In the genomic region with DNA sequence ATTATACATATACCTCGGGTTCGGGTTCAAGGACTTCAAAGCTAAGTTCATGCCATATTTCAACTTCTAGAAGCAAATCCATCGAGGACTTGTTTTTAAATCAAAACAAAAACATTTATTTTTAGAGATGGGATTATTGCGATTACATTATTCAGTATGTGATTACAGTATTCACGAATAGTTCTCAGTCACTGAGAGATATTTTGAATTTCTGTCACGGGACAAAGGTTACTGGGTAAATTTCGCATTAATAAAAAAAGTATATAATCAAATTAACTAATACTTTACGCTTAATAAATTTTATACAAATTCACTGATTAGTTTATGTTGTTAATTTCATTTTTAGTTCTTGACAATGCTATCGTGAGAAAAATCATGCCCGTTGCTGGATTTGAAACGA, we compare ENCODE assay signal across 5 fruit fly cellular contexts.
A peak's percentile ranks its signal among the peaks of the same experiment; 100 is the strongest.
TF ChIP-seq lines count a peak whose summit lies in the region.

No protein-coding gene starts in this region.

- no peak for TF ChIP-seq CTCF in whole organism, embryonic (GFP tag; optimal IDR thresholded peaks at IDR 0.05; lab: Kevin White, UChicago)

TF ChIP-seq in whole organism, adult, 20 proteins besides CTCF, POLR2A, EP300 and RAD21:
- TF ChIP-seq kay (GFP tag; lab: Kevin White, UChicago; ENCODE audit: borderline replicate concordance) (no peak), CG14711 (tag; optimal IDR thresholded peaks at IDR 0.05; lab: Kevin White, UChicago) (peak; percentile 35), CG11617 (GFP tag; optimal IDR thresholded peaks at IDR 0.05; lab: Kevin White, UChicago) (peak; percentile 30), CG12768 (GFP tag; optimal IDR thresholded peaks at IDR 0.05; lab: Kevin White, UChicago) (peak; percentile 12), CG7101 (tag; optimal IDR thresholded peaks at IDR 0.05; lab: Kevin White, UChicago) (peak; percentile 32), pad (GFP tag; optimal IDR thresholded peaks at IDR 0.05; lab: Kevin White, UChicago) (no peak), CG5204 (GFP tag; optimal IDR thresholded peaks at IDR 0.05; lab: Kevin White, UChicago) (no peak)

TF ChIP-seq in whole organism, embryonic, 481 proteins besides CTCF, POLR2A, EP300 and RAD21 (continues in another document):
- no peak for TF ChIP-seq CG5180 (GFP tag; optimal IDR thresholded peaks at IDR 0.05; lab: Kevin White, UChicago)
- TF ChIP-seq CG31224 (GFP tag; IDR thresholded peaks at IDR 0.05; lab: Robert Waterston, UW), result no peak
- no peak for TF ChIP-seq Ssrp (tag; optimal IDR thresholded peaks at IDR 0.05; lab: Kevin White, UChicago)
- peak; percentile 24 for TF ChIP-seq Max (GFP tag; optimal IDR thresholded peaks at IDR 0.05; lab: Kevin White, UChicago)
- TF ChIP-seq gfzf (GFP tag; optimal IDR thresholded peaks at IDR 0.05; lab: Kevin White, UChicago), result no peak
- TF ChIP-seq CG4617 (GFP tag; optimal IDR thresholded peaks at IDR 0.05; lab: Kevin White, UChicago; ENCODE audit: borderline replicate concordance), result no peak
- TF ChIP-seq CG6765 (GFP tag; optimal IDR thresholded peaks at IDR 0.05; lab: Kevin White, UChicago), result no peak
- TF ChIP-seq CG18619 (GFP tag; optimal IDR thresholded peaks at IDR 0.05; lab: Kevin White, UChicago), result no peak
- no peak for TF ChIP-seq ab (GFP tag; optimal IDR thresholded peaks at IDR 0.05; lab: Kevin White, UChicago)
- no peak for TF ChIP-seq Camta (GFP tag; optimal IDR thresholded peaks at IDR 0.05; lab: Kevin White, UChicago)
- TF ChIP-seq CG13287 (GFP tag; IDR thresholded peaks at IDR 0.05; lab: Robert Waterston, UW; ENCODE audit: partially characterized antibody), result peak; percentile 36; the same call in 1 of the 2 replicates
- TF ChIP-seq MTF-1 (GFP tag; optimal IDR thresholded peaks at IDR 0.05; lab: Kevin White, UChicago; ENCODE audit: borderline replicate concordance), result no peak
- TF ChIP-seq Gsc (GFP tag; IDR thresholded peaks at IDR 0.05; lab: Robert Waterston, UW), result no peak
- no peak for TF ChIP-seq Kr (GFP tag; optimal IDR thresholded peaks at IDR 0.05; lab: Kevin White, UChicago)
- TF ChIP-seq Aef1 (GFP tag; IDR thresholded peaks at IDR 0.05; lab: Robert Waterston, UW), result no peak
- peak; percentile 26; the same call in 1 of the 2 replicates for TF ChIP-seq E2f2 (GFP tag; IDR thresholded peaks at IDR 0.05; lab: Robert Waterston, UW)
- no peak for TF ChIP-seq lov (optimal IDR thresholded peaks at IDR 0.05; lab: Kevin White, UChicago)
- TF ChIP-seq lov (GFP tag; IDR thresholded peaks at IDR 0.05; lab: Robert Waterston, UW), result no peak
- TF ChIP-seq CG9727 (GFP tag; optimal IDR thresholded peaks at IDR 0.05; lab: Kevin White, UChicago), result no peak
- no peak for TF ChIP-seq hth (optimal IDR thresholded peaks at IDR 0.05; lab: Kevin White, UChicago)

TF ChIP-seq in whole organism, prepupa, 60 proteins besides CTCF, POLR2A, EP300 and RAD21 (continues in another document):
- no peak for TF ChIP-seq CG11294 (GFP tag; IDR thresholded peaks at IDR 0.05; lab: Robert Waterston, UW)
- TF ChIP-seq esn (GFP tag; optimal IDR thresholded peaks at IDR 0.05; lab: Kevin White, UChicago), result peak; percentile 45
- TF ChIP-seq Hr4 (GFP tag; optimal IDR thresholded peaks at IDR 0.05; lab: Kevin White, UChicago), result no peak
- TF ChIP-seq Sox14 (GFP tag; optimal IDR thresholded peaks at IDR 0.05; lab: Kevin White, UChicago), result no peak
- TF ChIP-seq topi (GFP tag; optimal IDR thresholded peaks at IDR 0.05; lab: Kevin White, UChicago), result no peak
- TF ChIP-seq Met (GFP tag; optimal IDR thresholded peaks at IDR 0.05; lab: Kevin White, UChicago), result no peak
- TF ChIP-seq CG8632 (GFP tag; optimal IDR thresholded peaks at IDR 0.05; lab: Kevin White, UChicago), result peak; percentile 2
- TF ChIP-seq achi (GFP tag; optimal IDR thresholded peaks at IDR 0.05; lab: Kevin White, UChicago), result no peak
- TF ChIP-seq fd59A (GFP tag; optimal IDR thresholded peaks at IDR 0.05; lab: Kevin White, UChicago), result no peak
- TF ChIP-seq eg (GFP tag; IDR thresholded peaks at IDR 0.05; lab: Robert Waterston, UW), result no peak; the same call in 2 of the 3 replicates
- TF ChIP-seq CG3032 (tag; optimal IDR thresholded peaks at IDR 0.05; lab: Kevin White, UChicago), result peak; percentile 42
- TF ChIP-seq CG15336 (GFP tag; IDR thresholded peaks at IDR 0.05; lab: Robert Waterston, UW), result peak; percentile 14; the same call in 1 of the 2 replicates
- TF ChIP-seq CG9139 (GFP tag; optimal IDR thresholded peaks at IDR 0.05; lab: Kevin White, UChicago), result no peak
- peak; percentile 8 for TF ChIP-seq lz (GFP tag; optimal IDR thresholded peaks at IDR 0.05; lab: Kevin White, UChicago)
- TF ChIP-seq Ets96B (tag; optimal IDR thresholded peaks at IDR 0.05; lab: Kevin White, UChicago), result no peak
- TF ChIP-seq salr (GFP tag; optimal IDR thresholded peaks at IDR 0.05; lab: Kevin White, UChicago), result no peak
- no peak for TF ChIP-seq CG8319 (GFP tag; optimal IDR thresholded peaks at IDR 0.05; lab: Kevin White, UChicago)
- no peak for TF ChIP-seq Ets21C (GFP tag; optimal IDR thresholded peaks at IDR 0.05; lab: Kevin White, UChicago)
- TF ChIP-seq CG3919 (GFP tag; optimal IDR thresholded peaks at IDR 0.05; lab: Kevin White, UChicago), result peak; percentile 43
- peak; percentile 59 for TF ChIP-seq CG31627 (GFP tag; optimal IDR thresholded peaks at IDR 0.05; lab: Kevin White, UChicago)
- TF ChIP-seq Eip93F (GFP tag; optimal IDR thresholded peaks at IDR 0.05; lab: Kevin White, UChicago), result no peak

TF ChIP-seq in whole organism, pupa, 21 proteins besides CTCF, POLR2A, EP300 and RAD21:
- 0 out of 3 replicates have a peak, but pooled peaks have one; percentile 11 for TF ChIP-seq CG4496 (GFP tag; IDR thresholded peaks at IDR 0.05; lab: Robert Waterston, UW)
- TF ChIP-seq Snoo (tag; optimal IDR thresholded peaks at IDR 0.05; lab: Kevin White, UChicago), result peak; percentile 6
- peak; percentile 31 for TF ChIP-seq CG8159 (tag; optimal IDR thresholded peaks at IDR 0.05; lab: Kevin White, UChicago)
- TF ChIP-seq Pif1B (GFP tag; optimal IDR thresholded peaks at IDR 0.05; lab: Kevin White, UChicago), result peak; percentile 8
- no peak for TF ChIP-seq gl (tag; optimal IDR thresholded peaks at IDR 0.05; lab: Kevin White, UChicago)
- 0 out of 2 replicates have a peak, but pooled peaks have one; percentile 21 for TF ChIP-seq CG12605 (GFP tag; IDR thresholded peaks at IDR 0.05; lab: Robert Waterston, UW)
- TF ChIP-seq CG14655 (GFP tag; optimal IDR thresholded peaks at IDR 0.05; lab: Kevin White, UChicago), result no peak
- TF ChIP-seq rn (GFP tag; IDR thresholded peaks at IDR 0.05; lab: Robert Waterston, UW), result no peak
- TF ChIP-seq CG15710 (tag; optimal IDR thresholded peaks at IDR 0.05; lab: Kevin White, UChicago), result peak; percentile 27

TF ChIP-seq in whole organism, wandering third instar larva, 38 proteins besides CTCF, POLR2A, EP300 and RAD21:
- TF ChIP-seq fru (GFP tag; optimal IDR thresholded peaks at IDR 0.05; lab: Kevin White, UChicago) (no peak), woc (GFP tag; optimal IDR thresholded peaks at IDR 0.05; lab: Kevin White, UChicago) (peak; percentile 10), CG32264 (GFP tag; optimal IDR thresholded peaks at IDR 0.05; lab: Kevin White, UChicago) (no peak), br (GFP tag; optimal IDR thresholded peaks at IDR 0.05; lab: Kevin White, UChicago) (no peak), h (GFP tag; optimal IDR thresholded peaks at IDR 0.05; lab: Kevin White, UChicago) (no peak), Hr83 (GFP tag; optimal IDR thresholded peaks at IDR 0.05; lab: Kevin White, UChicago; ENCODE audit: poor library complexity, severe bottlenecking) (peak; percentile 11), dsf (GFP tag; optimal IDR thresholded peaks at IDR 0.05; lab: Kevin White, UChicago; ENCODE audit: borderline replicate concordance) (no peak), Vsx2 (GFP tag; optimal IDR thresholded peaks at IDR 0.05; lab: Kevin White, UChicago; ENCODE audit: partially characterized antibody) (no peak), psq (GFP tag; optimal IDR thresholded peaks at IDR 0.05; lab: Kevin White, UChicago) (no peak), brk (GFP tag; optimal IDR thresholded peaks at IDR 0.05; lab: Kevin White, UChicago) (peak; percentile 8), Rel (GFP tag; optimal IDR thresholded peaks at IDR 0.05; lab: Kevin White, UChicago) (no peak), Rel (tag; optimal IDR thresholded peaks at IDR 0.05; lab: Kevin White, UChicago) (no peak), dl (GFP tag; optimal IDR thresholded peaks at IDR 0.05; lab: Kevin White, UChicago; ENCODE audit: insufficient read depth in 1 of 2, partially characterized antibody in 2 of 2) (no peak), sage (GFP tag; optimal IDR thresholded peaks at IDR 0.05; lab: Kevin White, UChicago) (no peak), Mio (GFP tag; optimal IDR thresholded peaks at IDR 0.05; lab: Kevin White, UChicago) (no peak), foxo (GFP tag; optimal IDR thresholded peaks at IDR 0.05; lab: Kevin White, UChicago) (peak in 1 of 2 experiments; percentile 18), CG9705 (GFP tag; optimal IDR thresholded peaks at IDR 0.05; lab: Kevin White, UChicago) (no peak), Myc (optimal IDR thresholded peaks at IDR 0.05; lab: Kevin White, UChicago) (no peak), sv (GFP tag; optimal IDR thresholded peaks at IDR 0.05; lab: Kevin White, UChicago) (no peak), HLH106 (tag; optimal IDR thresholded peaks at IDR 0.05; lab: Kevin White, UChicago) (peak; percentile 46), pan (optimal IDR thresholded peaks at IDR 0.05; lab: Kevin White, UChicago) (no peak), N (GFP tag; optimal IDR thresholded peaks at IDR 0.05; lab: Kevin White, UChicago) (no peak), ey (GFP tag; optimal IDR thresholded peaks at IDR 0.05; lab: Kevin White, UChicago) (peak; percentile 9), Dif (GFP tag; optimal IDR thresholded peaks at IDR 0.05; lab: Kevin White, UChicago; ENCODE audit: partially characterized antibody) (no peak), lola (GFP tag; optimal IDR thresholded peaks at IDR 0.05; lab: Kevin White, UChicago) (no peak), rgr (GFP tag; optimal IDR thresholded peaks at IDR 0.05; lab: Kevin White, UChicago) (no peak), Hnf4 (GFP tag; optimal IDR thresholded peaks at IDR 0.05; lab: Kevin White, UChicago) (no peak)
TF ChIP-seq in whole organism, wandering third instar larva: peak in this region for 6.
